Worm (Caenorhabditis elegans) whole organism, dauer: ENCODE measurements around the gene Y59E9AL.4.
"Not testable (repeated sequence)": the region's sequence is repeated elsewhere in the genome, so short reads cannot be mapped to it uniquely, and the experiment has no call there.

Experiments used
- unc-62 ChIP-seq: sonication (generic microtip); optimal IDR thresholded peaks from 2 replicates; lab custom pipeline; 2017; ENCODE audit warnings: missing biosample characterization, missing genetic modification reagents, missing genetic modification characterization

The Y59E9AL.4 gene

ce11 chrIV:5215092-5215491 is at the start of gene Y59E9AL.4:
Gene Y59E9AL.4 (minus strand): TSS chrIV:5215192.
- TF ChIP-seq unc-62 (GFP tag; lab: Kevin White, UChicago): no peak

- not testable (repeated sequence) for TF ChIP-seq unc-62 (GFP tag; lab: Kevin White, UChicago)
These were observed 45.3 kb upstream of the Y59E9AL.4 start, which contains the start of gene msp-19 for ce11 chrIV:5260289-5260688. Gene msp-19 (plus strand): TSS chrIV:5260589.

- not testable (repeated sequence) for TF ChIP-seq unc-62 (GFP tag; lab: Kevin White, UChicago)
These were observed 43.4 kb upstream of the Y59E9AL.4 start, which contains the start of gene ttbk-2.1 for ce11 chrIV:5258385-5258784. Gene ttbk-2.1 (plus strand): TSS chrIV:5258685.

- not testable (repeated sequence) for TF ChIP-seq unc-62 (GFP tag; lab: Kevin White, UChicago)
These were observed 41.7 kb upstream of the Y59E9AL.4 start, which contains the start of gene F36H12.9 for ce11 chrIV:5256731-5257130. Gene F36H12.9 (plus strand): TSS chrIV:5257031.

- not testable (repeated sequence) for TF ChIP-seq unc-62 (GFP tag; lab: Kevin White, UChicago)
These were observed 39.7 kb upstream of the Y59E9AL.4 start, which contains the start of gene F36H12.10 for ce11 chrIV:5254678-5255077. Gene F36H12.10 (minus strand): TSS chrIV:5254778.

ce11 chrIV:5230530-5230929 is 15.5 kb upstream of the Y59E9AL.4 start, which contains the start of gene thn-5:
Gene thn-5 (plus strand): TSS chrIV:5230830.
- TF ChIP-seq unc-62 (GFP tag; lab: Kevin White, UChicago): no peak

- no peak for TF ChIP-seq unc-62 (GFP tag; lab: Kevin White, UChicago)
These were observed 13.6 kb upstream of the Y59E9AL.4 start, which contains the start of gene thn-6 for ce11 chrIV:5228619-5229018. Gene thn-6 (plus strand): TSS chrIV:5228919.

- not testable (repeated sequence) for TF ChIP-seq unc-62 (GFP tag; lab: Kevin White, UChicago)
These were observed 11.6 kb upstream of the Y59E9AL.4 start, which contains the start of gene nsph-4.1 for ce11 chrIV:5226552-5226951. Gene nsph-4.1 (plus strand): TSS chrIV:5226852.

- not testable (repeated sequence) for TF ChIP-seq unc-62 (GFP tag; lab: Kevin White, UChicago)
These were observed 10.4 kb upstream of the Y59E9AL.4 start, which contains the start of gene cylc-1 for ce11 chrIV:5225277-5225822. Gene cylc-1 (minus strand): TSS chrIV:5225772.

- TF ChIP-seq unc-62 (GFP tag; lab: Kevin White, UChicago): no peak
These were observed 9.2 kb upstream of the Y59E9AL.4 start, which contains the start of gene Y59E9AL.8 for ce11 chrIV:5224238-5224637. Gene Y59E9AL.8 (minus strand): TSS chrIV:5224338.

- TF ChIP-seq unc-62 (GFP tag; lab: Kevin White, UChicago): no peak
These were observed 6.7 kb upstream of the Y59E9AL.4 start for ce11 chrIV:5221721-5222120.

ce11 chrIV:5218496-5218895 is 3.5 kb upstream of the Y59E9AL.4 start, which contains the start of gene nsph-4.2:
Gene nsph-4.2 (plus strand): TSS chrIV:5218796.
- not testable (repeated sequence) for TF ChIP-seq unc-62 (GFP tag; lab: Kevin White, UChicago)

- no peak for TF ChIP-seq unc-62 (GFP tag; lab: Kevin White, UChicago)
These were observed 1.4 kb upstream of the Y59E9AL.4 start for ce11 chrIV:5216349-5216748.

- no peak for TF ChIP-seq unc-62 (GFP tag; lab: Kevin White, UChicago)
These were observed 4.4 kb downstream of the Y59E9AL.4 start for ce11 chrIV:5210606-5211005.

ce11 chrIV:5209390-5209789 is 5.6 kb downstream of the Y59E9AL.4 start, which contains the start of the genes Y59E9AL.36 and nbet-1:
Gene Y59E9AL.36 (minus strand): TSS chrIV:5209481.
Gene nbet-1 (plus strand): TSS chrIV:5209501.
- TF ChIP-seq unc-62 (GFP tag; lab: Kevin White, UChicago): no peak

ce11 chrIV:5206716-5207115 is 8.3 kb downstream of the Y59E9AL.4 start:
- TF ChIP-seq unc-62 (GFP tag; lab: Kevin White, UChicago): no peak

- no peak for TF ChIP-seq unc-62 (GFP tag; lab: Kevin White, UChicago)
These were observed 10.4 kb downstream of the Y59E9AL.4 start, which contains the start of gene tni-4 for ce11 chrIV:5204573-5204972. Gene tni-4 (plus strand): TSS chrIV:5204591.
